ENCODE assay signal across 2 fruit fly cellular contexts in genomic region chr3R:21218733-21219165, dm6.
TF ChIP-seq lines count a peak whose summit lies in the region.

Gene Smyd5 (minus strand): TSS chr3R:21218791.
Gene Oga (plus strand): TSS chr3R:21219077.

TF ChIP-seq in whole organism, embryonic, 481 proteins besides CTCF, POLR2A, EP300 and RAD21 (continued from another document and continues in another):
- no peak for TF ChIP-seq H15 (GFP tag; IDR thresholded peaks at IDR 0.05; lab: Robert Waterston, UW)
- TF ChIP-seq Ets65A (GFP tag; lab: Kevin White, UChicago), result peak; percentile 12
- peak; percentile 59 for TF ChIP-seq CG33213 (GFP tag; optimal IDR thresholded peaks at IDR 0.05; lab: Kevin White, UChicago)
- TF ChIP-seq CG4282 (GFP tag; optimal IDR thresholded peaks at IDR 0.05; lab: Kevin White, UChicago), result no peak
- TF ChIP-seq bowl (GFP tag; IDR thresholded peaks at IDR 0.05; lab: Robert Waterston, UW), result no peak
- no peak for TF ChIP-seq dmrt99B (tag; optimal IDR thresholded peaks at IDR 0.05; lab: Kevin White, UChicago)
- peak; percentile 91 for TF ChIP-seq vnd (GFP tag; IDR thresholded peaks at IDR 0.05; lab: Robert Waterston, UW; ENCODE audit: partially characterized antibody)
- peak; percentile 26 for TF ChIP-seq CG9609 (GFP tag; optimal IDR thresholded peaks at IDR 0.05; lab: Kevin White, UChicago)
- no peak for TF ChIP-seq CG12299 (tag; optimal IDR thresholded peaks at IDR 0.05; lab: Kevin White, UChicago)
- peak; percentile 22 for TF ChIP-seq pnt (GFP tag; optimal IDR thresholded peaks at IDR 0.05; lab: Kevin White, UChicago)
- peak; percentile 10 for TF ChIP-seq CG13296 (GFP tag; optimal IDR thresholded peaks at IDR 0.05; lab: Kevin White, UChicago)
- TF ChIP-seq lola (GFP tag; optimal IDR thresholded peaks at IDR 0.05; lab: Kevin White, UChicago), result peak in 1 of 3 experiments; percentile 31
- TF ChIP-seq unc-4 (GFP tag; IDR thresholded peaks at IDR 0.05; lab: Robert Waterston, UW; ENCODE audit: partially characterized antibody), result peak; percentile 96
- TF ChIP-seq dmrt11E (tag; optimal IDR thresholded peaks at IDR 0.05; lab: Kevin White, UChicago), result peak; percentile 1
- peak; percentile 55 for TF ChIP-seq CHES-1-like (GFP tag; optimal IDR thresholded peaks at IDR 0.05; lab: Kevin White, UChicago)
- peak; percentile 88 for TF ChIP-seq sna (GFP tag; IDR thresholded peaks at IDR 0.05; lab: Robert Waterston, UW; ENCODE audit: partially characterized antibody)
- no peak for TF ChIP-seq crc (GFP tag; optimal IDR thresholded peaks at IDR 0.05; lab: Kevin White, UChicago)
- peak; percentile 95 for TF ChIP-seq Dref (GFP tag; IDR thresholded peaks at IDR 0.05; lab: Robert Waterston, UW)
- no peak for TF ChIP-seq croc (GFP tag; conservative IDR thresholded peaks at IDR 0.05; lab: Robert Waterston, UW)
- TF ChIP-seq Sry-δ (GFP tag; optimal IDR thresholded peaks at IDR 0.05; lab: Kevin White, UChicago), result peak; percentile 85
- peak; percentile 11 for TF ChIP-seq CG7928 (GFP tag; optimal IDR thresholded peaks at IDR 0.05; lab: Kevin White, UChicago)
- TF ChIP-seq hth (optimal IDR thresholded peaks at IDR 0.05; lab: Kevin White, UChicago), result no peak
- peak; percentile 96 for TF ChIP-seq chinmo (GFP tag; IDR thresholded peaks at IDR 0.05; lab: Robert Waterston, UW; ENCODE audit: partially characterized antibody)
- peak; percentile 39 for TF ChIP-seq pho (GFP tag; optimal IDR thresholded peaks at IDR 0.05; lab: Kevin White, UChicago)
- TF ChIP-seq CG14667 (GFP tag; IDR thresholded peaks at IDR 0.05; lab: Robert Waterston, UW), result no peak
- TF ChIP-seq D (optimal IDR thresholded peaks at IDR 0.05; lab: Kevin White, UChicago), result no peak
- TF ChIP-seq D (GFP tag; optimal IDR thresholded peaks at IDR 0.05; lab: Kevin White, UChicago), result no peak
- TF ChIP-seq Six4 (GFP tag; optimal IDR thresholded peaks at IDR 0.05; lab: Kevin White, UChicago), result no peak
- TF ChIP-seq Scr (GFP tag; IDR thresholded peaks at IDR 0.05; lab: Robert Waterston, UW; ENCODE audit: partially characterized antibody), result peak; percentile 93
- TF ChIP-seq MESR4 (GFP tag; optimal IDR thresholded peaks at IDR 0.05; lab: Kevin White, UChicago), result peak; percentile 49
- no peak for TF ChIP-seq prd (optimal IDR thresholded peaks at IDR 0.05; lab: Kevin White, UChicago)
- TF ChIP-seq prd (GFP tag; IDR thresholded peaks at IDR 0.05; lab: Robert Waterston, UW), result 0 out of 3 replicates have a peak, but pooled peaks have one; percentile 4
- TF ChIP-seq CG2875 (GFP tag; optimal IDR thresholded peaks at IDR 0.05; lab: Kevin White, UChicago), result peak; percentile 27
- peak; percentile 30 for TF ChIP-seq Bdp1 (GFP tag; optimal IDR thresholded peaks at IDR 0.05; lab: Kevin White, UChicago)
- TF ChIP-seq CG18011 (GFP tag; optimal IDR thresholded peaks at IDR 0.05; lab: Kevin White, UChicago), result peak; percentile 1
- TF ChIP-seq Med (GFP tag; lab: Kevin White, UChicago), result peak; percentile 94
- peak; percentile 70 for TF ChIP-seq CG9797 (GFP tag; optimal IDR thresholded peaks at IDR 0.05; lab: Kevin White, UChicago)
- TF ChIP-seq ranshi (GFP tag; IDR thresholded peaks at IDR 0.05; lab: Robert Waterston, UW), result no peak
- TF ChIP-seq CG11398 (GFP tag; optimal IDR thresholded peaks at IDR 0.05; lab: Kevin White, UChicago), result no peak
- peak; percentile 46 for TF ChIP-seq grau (tag; optimal IDR thresholded peaks at IDR 0.05; lab: Kevin White, UChicago)
- TF ChIP-seq Dbx (GFP tag; IDR thresholded peaks at IDR 0.05; lab: Robert Waterston, UW), result 0 out of 3 replicates have a peak, but pooled peaks have one; percentile 7
- peak; percentile 13 for TF ChIP-seq CG33557 (GFP tag; optimal IDR thresholded peaks at IDR 0.05; lab: Kevin White, UChicago)
- TF ChIP-seq CG17829 (tag; optimal IDR thresholded peaks at IDR 0.05; lab: Kevin White, UChicago), result peak; percentile 47
- TF ChIP-seq CG16813 (GFP tag; IDR thresholded peaks at IDR 0.05; lab: Robert Waterston, UW; ENCODE audit: partially characterized antibody), result peak; percentile 94
- peak; percentile 24; the same call in 1 of the 2 replicates for TF ChIP-seq CG17328 (GFP tag; IDR thresholded peaks at IDR 0.05; lab: Robert Waterston, UW)
- peak; percentile 100 for TF ChIP-seq CG6254 (GFP tag; optimal IDR thresholded peaks at IDR 0.05; lab: Kevin White, UChicago)
- peak; percentile 40 for TF ChIP-seq CG18619 (GFP tag; optimal IDR thresholded peaks at IDR 0.05; lab: Kevin White, UChicago)
- no peak for TF ChIP-seq abd-A (tag; optimal IDR thresholded peaks at IDR 0.05; lab: Kevin White, UChicago)
- peak; percentile 23 for TF ChIP-seq CG34376 (GFP tag; optimal IDR thresholded peaks at IDR 0.05; lab: Kevin White, UChicago)
- TF ChIP-seq CG13287 (GFP tag; IDR thresholded peaks at IDR 0.05; lab: Robert Waterston, UW; ENCODE audit: partially characterized antibody), result peak; percentile 94
- peak; percentile 91 for TF ChIP-seq CG34224 (GFP tag; IDR thresholded peaks at IDR 0.05; lab: Robert Waterston, UW; ENCODE audit: partially characterized antibody)
- no peak for TF ChIP-seq Sox102F (GFP tag; optimal IDR thresholded peaks at IDR 0.05; lab: Kevin White, UChicago)
- TF ChIP-seq CG7271 (tag; optimal IDR thresholded peaks at IDR 0.05; lab: Kevin White, UChicago), result no peak
- peak; percentile 45 for TF ChIP-seq Lhr (GFP tag; optimal IDR thresholded peaks at IDR 0.05; lab: Kevin White, UChicago)
- TF ChIP-seq bbx (GFP tag; IDR thresholded peaks at IDR 0.05; lab: Robert Waterston, UW; ENCODE audit: partially characterized antibody), result peak; percentile 96
- TF ChIP-seq CG9727 (GFP tag; optimal IDR thresholded peaks at IDR 0.05; lab: Kevin White, UChicago), result peak; percentile 12
- TF ChIP-seq CG8924 (tag; optimal IDR thresholded peaks at IDR 0.05; lab: Kevin White, UChicago), result peak; percentile 30
- TF ChIP-seq CG10543 (GFP tag; optimal IDR thresholded peaks at IDR 0.05; lab: Kevin White, UChicago), result no peak
- peak; percentile 93 for TF ChIP-seq ato (GFP tag; IDR thresholded peaks at IDR 0.05; lab: Robert Waterston, UW; ENCODE audit: partially characterized antibody)
- TF ChIP-seq dysf (GFP tag; IDR thresholded peaks at IDR 0.05; lab: Robert Waterston, UW), result peak; percentile 39; the same call in 1 of the 3 replicates
- peak; percentile 37 for TF ChIP-seq CG17912 (GFP tag; optimal IDR thresholded peaks at IDR 0.05; lab: Kevin White, UChicago)
- peak; percentile 91 for TF ChIP-seq YL-1 (GFP tag; optimal IDR thresholded peaks at IDR 0.05; lab: Kevin White, UChicago)
- TF ChIP-seq Bgb (GFP tag; IDR thresholded peaks at IDR 0.05; lab: Robert Waterston, UW; ENCODE audit: partially characterized antibody), result peak; percentile 97

TF ChIP-seq in whole organism, prepupa, 60 proteins besides CTCF, POLR2A, EP300 and RAD21 (continued from another document):
- no peak for TF ChIP-seq Ets96B (tag; optimal IDR thresholded peaks at IDR 0.05; lab: Kevin White, UChicago)
- no peak for TF ChIP-seq CG16779 (tag; optimal IDR thresholded peaks at IDR 0.05; lab: Kevin White, UChicago)
- TF ChIP-seq dac (GFP tag; optimal IDR thresholded peaks at IDR 0.05; lab: Kevin White, UChicago), result no peak
- no peak for TF ChIP-seq eg (GFP tag; IDR thresholded peaks at IDR 0.05; lab: Robert Waterston, UW)
- TF ChIP-seq lz (GFP tag; optimal IDR thresholded peaks at IDR 0.05; lab: Kevin White, UChicago), result peak; percentile 37
- TF ChIP-seq CG10631 (GFP tag; optimal IDR thresholded peaks at IDR 0.05; lab: Kevin White, UChicago), result no peak
- TF ChIP-seq Eip93F (GFP tag; optimal IDR thresholded peaks at IDR 0.05; lab: Kevin White, UChicago), result no peak
- TF ChIP-seq esn (GFP tag; optimal IDR thresholded peaks at IDR 0.05; lab: Kevin White, UChicago), result peak; percentile 48
- TF ChIP-seq CG8632 (GFP tag; optimal IDR thresholded peaks at IDR 0.05; lab: Kevin White, UChicago), result no peak
- TF ChIP-seq CG6792 (GFP tag; optimal IDR thresholded peaks at IDR 0.05; lab: Kevin White, UChicago), result no peak
- TF ChIP-seq salr (GFP tag; optimal IDR thresholded peaks at IDR 0.05; lab: Kevin White, UChicago), result no peak
- no peak for TF ChIP-seq CG15336 (GFP tag; IDR thresholded peaks at IDR 0.05; lab: Robert Waterston, UW)
- no peak for TF ChIP-seq CG9139 (GFP tag; optimal IDR thresholded peaks at IDR 0.05; lab: Kevin White, UChicago)
- TF ChIP-seq topi (GFP tag; optimal IDR thresholded peaks at IDR 0.05; lab: Kevin White, UChicago), result peak; percentile 30
- TF ChIP-seq net (GFP tag; optimal IDR thresholded peaks at IDR 0.05; lab: Kevin White, UChicago), result no peak
- TF ChIP-seq CG6854 (GFP tag; optimal IDR thresholded peaks at IDR 0.05; lab: Kevin White, UChicago), result no peak
- no peak for TF ChIP-seq ss (GFP tag; optimal IDR thresholded peaks at IDR 0.05; lab: Kevin White, UChicago)
- TF ChIP-seq Hr38 (GFP tag; optimal IDR thresholded peaks at IDR 0.05; lab: Kevin White, UChicago), result no peak
- no peak for TF ChIP-seq vri (GFP tag; optimal IDR thresholded peaks at IDR 0.05; lab: Kevin White, UChicago)
- no peak for TF ChIP-seq CG32006 (GFP tag; optimal IDR thresholded peaks at IDR 0.05; lab: Kevin White, UChicago)
- TF ChIP-seq CG11294 (GFP tag; IDR thresholded peaks at IDR 0.05; lab: Robert Waterston, UW), result no peak
- no peak for TF ChIP-seq Lpt (GFP tag; optimal IDR thresholded peaks at IDR 0.05; lab: Kevin White, UChicago)
- no peak for TF ChIP-seq CG11762 (GFP tag; optimal IDR thresholded peaks at IDR 0.05; lab: Kevin White, UChicago; ENCODE audit: insufficient read depth)
- TF ChIP-seq Hr39 (GFP tag; optimal IDR thresholded peaks at IDR 0.05; lab: Kevin White, UChicago), result peak; percentile 14
- TF ChIP-seq OdsH (GFP tag; optimal IDR thresholded peaks at IDR 0.05; lab: Kevin White, UChicago), result no peak
- TF ChIP-seq cyc (GFP tag; optimal IDR thresholded peaks at IDR 0.05; lab: Kevin White, UChicago), result no peak
- peak; percentile 8 for TF ChIP-seq CG3032 (tag; optimal IDR thresholded peaks at IDR 0.05; lab: Kevin White, UChicago)
